Worm (Caenorhabditis elegans): ENCODE data around the gene alh-13.

- TF ChIP-seq him-1 (tag; optimal IDR thresholded peaks at IDR 0.05) = no peak
- TF ChIP-seq dao-5 (tag; optimal IDR thresholded peaks at IDR 0.05) = no peak
- no peak for TF ChIP-seq W03F9.2 (tag; optimal IDR thresholded peaks at IDR 0.05)
Observed at ce11 chrX:12793796-12794195, 11.6 kb downstream of the alh-13 start, which contains the start of gene abf-6.
